Worm (Caenorhabditis elegans) whole organism, young adult: ENCODE results near the gene T21E8.6.

ENCODE experiments used
- C17E4.6 ChIP-seq: fragments of 200-800 bp; sonication (Bioruptor generic); IDR thresholded peaks from 2 replicates; pipeline ENCODE4 v1.3.6; 2022; ENCODE audit warnings: missing genetic modification reagents, missing genetic modification characterization, missing compliant biosample characterization
- F22D6.2 ChIP-seq: sonication (generic microtip); optimal IDR thresholded peaks from 2 replicates; lab custom pipeline; 2016; ENCODE audit warnings: mild to moderate bottlenecking, missing genetic modification characterization, missing compliant biosample characterization
- F57C9.4 ChIP-seq: sonication (generic microtip); optimal IDR thresholded peaks from 2 replicates; lab custom pipeline; 2017; ENCODE audit warnings: mild to moderate bottlenecking, missing genetic modification characterization, missing compliant biosample characterization
- K12H6.12 ChIP-seq: fragments of 200-800 bp; sonication (Bioruptor generic); optimal IDR thresholded peaks from 2 replicates; lab custom pipeline; 2018; ENCODE audit warnings: mild to moderate bottlenecking, missing genetic modification characterization, missing compliant biosample characterization
- Y79H2A.3 ChIP-seq: fragments of 200-800 bp; sonication (Bioruptor generic); conservative IDR thresholded peaks from 2 replicates; pipeline ENCODE4 v1.3.6; 2022; ENCODE audit warnings: missing genetic modification reagents, missing genetic modification characterization, missing compliant biosample characterization
- Y95B8A.8 ChIP-seq: fragments of 200-800 bp; sonication (Bioruptor generic); IDR thresholded peaks from 2 replicates; pipeline ENCODE4 v1.3.6; 2022; ENCODE audit warnings: missing genetic modification reagents, missing genetic modification characterization, missing compliant biosample characterization
- akir-1 ChIP-seq: fragments of 200-800 bp; sonication (Bioruptor generic); optimal IDR thresholded peaks from 2 replicates; lab custom pipeline; 2018; ENCODE audit warnings: mild to moderate bottlenecking, missing genetic modification characterization, moderate library complexity, missing compliant biosample characterization
- aptf-2 ChIP-seq: fragments of 200-800 bp; sonication (Bioruptor generic); conservative IDR thresholded peaks from 2 replicates; pipeline ENCODE4 v1.3.6; 2022; ENCODE audit warnings: missing genetic modification reagents, missing genetic modification characterization, missing compliant biosample characterization
- aptf-3 ChIP-seq: fragments of 200-800 bp; sonication (Bioruptor generic); IDR thresholded peaks from 2 replicates; pipeline ENCODE4 v1.3.6; 2022; ENCODE audit warnings: missing genetic modification characterization, missing compliant biosample characterization
- athp-1 ChIP-seq: sonication (generic microtip); optimal IDR thresholded peaks from 2 replicates; lab custom pipeline; 2017; ENCODE audit warnings: mild to moderate bottlenecking, missing genetic modification characterization, missing compliant biosample characterization
- attf-3 ChIP-seq: fragments of 200-800 bp; sonication (Bioruptor generic); conservative IDR thresholded peaks from 2 replicates; pipeline ENCODE4 v1.3.6; 2022; ENCODE audit warnings: missing genetic modification reagents, missing genetic modification characterization, missing compliant biosample characterization
- cebp-1 ChIP-seq, 2 experiments: fragments of 200-800 bp in 1 of 2; sonication (Bioruptor generic) in 1 of 2; sonication (generic microtip) in 1 of 2; IDR thresholded peaks in 1 of 2; optimal IDR thresholded peaks in 1 of 2; 2 replicates each; pipeline versions ENCODE4 v1.3.6 to Lab custom; 2017 to 2022; ENCODE audit warnings: missing compliant biosample characterization in 2 of 2, missing genetic modification characterization in 2 of 2, mild to moderate bottlenecking in 1 of 2, missing genetic modification reagents in 1 of 2, moderate library complexity in 1 of 2
- chd-7 ChIP-seq: sonication (generic microtip); optimal IDR thresholded peaks from 2 replicates; lab custom pipeline; 2016; ENCODE audit warnings: mild to moderate bottlenecking, missing genetic modification characterization, moderate library complexity, missing compliant biosample characterization
- die-1 ChIP-seq: sonication (generic microtip); optimal IDR thresholded peaks from 2 replicates; lab custom pipeline; 2016; ENCODE audit warnings: missing genotype, mild to moderate bottlenecking, missing genetic modification characterization, missing compliant biosample characterization
- dox-1 ChIP-seq: fragments of 200-800 bp; sonication (Bioruptor generic); IDR thresholded peaks from 2 replicates; pipeline ENCODE4 v1.3.6; 2022; ENCODE audit warnings: missing genetic modification reagents, missing genetic modification characterization, missing compliant biosample characterization
- dpff-1 ChIP-seq: sonication (generic microtip); optimal IDR thresholded peaks from 2 replicates; lab custom pipeline; 2017; ENCODE audit warnings: mild to moderate bottlenecking, missing genetic modification characterization, missing compliant biosample characterization
- egrh-3 ChIP-seq: fragments of 200-800 bp; sonication (Bioruptor generic); IDR thresholded peaks from 2 replicates; pipeline ENCODE4 v1.3.6; 2022; ENCODE audit warnings: missing genetic modification reagents, missing genetic modification characterization, missing compliant biosample characterization
- hlh-12 ChIP-seq: sonication (generic microtip); optimal IDR thresholded peaks from 2 replicates; lab custom pipeline; 2016; ENCODE audit warnings: missing genetic modification characterization, missing compliant biosample characterization
- hlh-26 ChIP-seq: fragments of 200-800 bp; sonication (Bioruptor generic); conservative IDR thresholded peaks from 2 replicates; pipeline ENCODE4 v1.3.6; 2022; ENCODE audit warnings: missing genetic modification reagents, missing genetic modification characterization, missing compliant biosample characterization
- hmg-1.2 ChIP-seq: fragments of 200-800 bp; sonication (Bioruptor generic); IDR thresholded peaks from 2 replicates; pipeline ENCODE4 v1.3.6; 2022; ENCODE audit warnings: missing genetic modification reagents, missing genetic modification characterization, missing compliant biosample characterization
- hmg-20 ChIP-seq: fragments of 200-800 bp; sonication (Bioruptor generic); IDR thresholded peaks from 2 replicates; pipeline ENCODE4 v1.3.6; 2022; ENCODE audit warnings: missing genetic modification reagents, missing genetic modification characterization, missing compliant biosample characterization
- lag-1 ChIP-seq: fragments of 200-800 bp; sonication (Bioruptor generic); IDR thresholded peaks from 2 replicates; pipeline ENCODE4 v1.3.6; 2022; ENCODE audit warnings: missing genetic modification reagents, missing genetic modification characterization, missing compliant biosample characterization
- lin-26 ChIP-seq: fragments of 200-800 bp; sonication (Bioruptor generic); IDR thresholded peaks from 2 replicates; pipeline ENCODE4 v1.3.6; 2022; ENCODE audit warnings: missing genetic modification reagents, missing genetic modification characterization, missing compliant biosample characterization
- lin-40 ChIP-seq: sonication (generic microtip); optimal IDR thresholded peaks from 2 replicates; lab custom pipeline; 2016; ENCODE audit warnings: missing genetic modification characterization, mild to moderate bottlenecking, missing compliant biosample characterization, missing genotype, missing genetic modification reagents
- lin-54 ChIP-seq: fragments of 200-800 bp; sonication (Bioruptor generic); optimal IDR thresholded peaks from 2 replicates; lab custom pipeline; 2018; ENCODE audit warnings: mild to moderate bottlenecking, missing genetic modification characterization, missing compliant biosample characterization
- lsl-1 ChIP-seq: fragments of 200-800 bp; sonication (Bioruptor generic); optimal IDR thresholded peaks from 2 replicates; lab custom pipeline; 2018; ENCODE audit warnings: mild to moderate bottlenecking, missing genetic modification characterization, moderate library complexity, missing compliant biosample characterization
- lsy-27 ChIP-seq: sonication (generic microtip); optimal IDR thresholded peaks from 2 replicates; lab custom pipeline; 2017; ENCODE audit warnings: missing genetic modification characterization, mild to moderate bottlenecking, missing compliant biosample characterization, antibody characterized with exemption, missing genotype, borderline replicate concordance; ENCODE audit not compliant: insufficient read depth
- madf-10 ChIP-seq: sonication (generic microtip); optimal IDR thresholded peaks from 2 replicates; lab custom pipeline; 2016; ENCODE audit warnings: mild to moderate bottlenecking, missing genetic modification characterization, missing compliant biosample characterization
- madf-8 ChIP-seq: fragments of 200-800 bp; sonication (Bioruptor generic); conservative IDR thresholded peaks from 2 replicates; pipeline ENCODE4 v1.3.6; 2022; ENCODE audit warnings: missing genetic modification reagents, missing genetic modification characterization, missing compliant biosample characterization
- mel-28 ChIP-seq: sonication (generic microtip); optimal IDR thresholded peaks from 2 replicates; lab custom pipeline; 2016; ENCODE audit warnings: borderline replicate concordance, mild to moderate bottlenecking, missing genetic modification characterization, missing compliant biosample characterization
- mxl-1 ChIP-seq: sonication (generic microtip); optimal IDR thresholded peaks from 2 replicates; lab custom pipeline; 2016; ENCODE audit warnings: missing genetic modification characterization, missing compliant biosample characterization
- nhr-179 ChIP-seq: sonication (generic microtip); optimal IDR thresholded peaks from 2 replicates; lab custom pipeline; 2016; ENCODE audit warnings: mild to moderate bottlenecking, missing genetic modification characterization, missing compliant biosample characterization
- nhr-27 ChIP-seq: fragments of 200-800 bp; sonication (Bioruptor generic); optimal IDR thresholded peaks from 2 replicates; lab custom pipeline; 2018; ENCODE audit warnings: mild to moderate bottlenecking, missing genetic modification characterization, moderate library complexity, missing compliant biosample characterization
- nhr-80 ChIP-seq: sonication (generic microtip); optimal IDR thresholded peaks from 2 replicates; lab custom pipeline; 2016; ENCODE audit warnings: missing genetic modification characterization, missing compliant biosample characterization
- nhr-90 ChIP-seq: sonication (generic microtip); optimal IDR thresholded peaks from 2 replicates; lab custom pipeline; 2016; ENCODE audit warnings: missing genotype, mild to moderate bottlenecking, missing genetic modification characterization, missing compliant biosample characterization
- repo-1 ChIP-seq: sonication (generic microtip); optimal IDR thresholded peaks from 2 replicates; lab custom pipeline; 2017; ENCODE audit warnings: mild to moderate bottlenecking, missing genetic modification characterization, missing compliant biosample characterization
- rpc-1 ChIP-seq, 2 experiments: fragments of 150-350 bp in 1 of 2; sonication (generic microtip) in 1 of 2; optimal IDR thresholded peaks; 2 replicates each; lab custom pipeline; 2014 to 2018; ENCODE audit warnings: missing biosample characterization in 1 of 2, missing genetic modification characterization in 1 of 2, missing genetic modification reagents in 1 of 2, missing genotype in 1 of 2
- sdz-38 ChIP-seq: sonication (generic microtip); optimal IDR thresholded peaks from 2 replicates; lab custom pipeline; 2016; ENCODE audit warnings: missing genotype, missing genetic modification characterization, missing compliant biosample characterization
- snpc-3.4 ChIP-seq: sonication (generic microtip); optimal IDR thresholded peaks from 2 replicates; lab custom pipeline; 2017; ENCODE audit warnings: missing genetic modification characterization, mild to moderate bottlenecking, missing compliant biosample characterization, antibody characterized with exemption, moderate library complexity, missing genotype, missing genetic modification reagents
- tlf-1 ChIP-seq: fragments of 200-800 bp; sonication (Bioruptor generic); optimal IDR thresholded peaks from 2 replicates; lab custom pipeline; 2018; ENCODE audit warnings: mild to moderate bottlenecking, missing genetic modification characterization, missing compliant biosample characterization
- unc-130 ChIP-seq: sonication (generic microtip); optimal IDR thresholded peaks from 2 replicates; lab custom pipeline; 2016; ENCODE audit warnings: missing genetic modification reagents, missing genetic modification characterization, missing compliant biosample characterization
- zfh-2 ChIP-seq: fragments of 200-800 bp; sonication (Bioruptor generic); conservative IDR thresholded peaks from 2 replicates; pipeline ENCODE4 v1.3.6; 2022; ENCODE audit warnings: missing genetic modification reagents, missing genetic modification characterization, missing compliant biosample characterization
- zim-3 ChIP-seq: sonication (generic microtip); optimal IDR thresholded peaks from 2 replicates; lab custom pipeline; 2017; ENCODE audit warnings: mild to moderate bottlenecking, missing genetic modification characterization, moderate library complexity, missing compliant biosample characterization
- ztf-25 ChIP-seq: fragments of 200-800 bp; sonication (Bioruptor generic); IDR thresholded peaks from 2 replicates; pipeline ENCODE4 v1.3.6; 2022; ENCODE audit warnings: missing genetic modification reagents, missing genetic modification characterization, missing compliant biosample characterization
- ztf-26 ChIP-seq: sonication (generic microtip); optimal IDR thresholded peaks from 2 replicates; lab custom pipeline; 2017; ENCODE audit warnings: missing genetic modification characterization, missing compliant biosample characterization

Gene T21E8.6

ce11 chrX:10861673-10862072 lies 20.4 kb upstream of the T21E8.6 start:
- TF ChIP-seq Y79H2A.3 (GFP tag; lab: Robert Waterston, UW) (no peak), lin-26 (GFP tag; lab: Robert Waterston, UW) (no peak), aptf-2 (GFP tag; lab: Robert Waterston, UW) (no peak), dpff-1 (no peak), chd-7 (tag; lab: Kevin White, UChicago) (no peak), attf-3 (GFP tag; lab: Robert Waterston, UW) (no peak), nhr-90 (tag; lab: Kevin White, UChicago) (no peak), madf-10 (tag; lab: Kevin White, UChicago) (no peak), ztf-26 (no peak), K12H6.12 (tag; lab: Kevin White, UChicago) (no peak), F57C9.4 (tag; lab: Kevin White, UChicago) (no peak), hmg-1.2 (GFP tag; lab: Robert Waterston, UW) (no peak), lsy-27 (tag; lab: Kevin White, UChicago) (no peak), tlf-1 (GFP tag; lab: Kevin White, UChicago) (no peak), lag-1 (GFP tag; lab: Robert Waterston, UW) (no peak), athp-1 (tag; lab: Kevin White, UChicago) (no peak), akir-1 (GFP tag; lab: Kevin White, UChicago) (no peak), rpc-1 (optimal IDR thresholded peaks at IDR 0.05; lab: Kevin White, UChicago) (no peak), rpc-1 (tag; optimal IDR thresholded peaks at IDR 0.05; lab: Kevin White, UChicago) (no peak), egrh-3 (GFP tag; lab: Robert Waterston, UW) (no peak)

- TF ChIP-seq die-1 (tag; lab: Kevin White, UChicago) (no peak), repo-1 (tag; lab: Kevin White, UChicago) (no peak), zfh-2 (GFP tag; lab: Robert Waterston, UW) (no peak), F22D6.2 (tag; lab: Kevin White, UChicago) (no peak), sdz-38 (no peak), mel-28 (tag; lab: Kevin White, UChicago) (no peak), Y95B8A.8 (GFP tag; lab: Robert Waterston, UW) (no peak), hlh-26 (GFP tag; lab: Robert Waterston, UW) (no peak), snpc-3.4 (tag; lab: Kevin White, UChicago) (no peak), madf-8 (GFP tag; lab: Robert Waterston, UW) (no peak), aptf-3 (GFP tag; lab: Robert Waterston, UW) (no peak), nhr-179 (tag; lab: Kevin White, UChicago) (no peak), hmg-20 (no peak)
Observed at ce11 chrX:10862582-10862981, 19.5 kb upstream of the T21E8.6 start.

DNA sequence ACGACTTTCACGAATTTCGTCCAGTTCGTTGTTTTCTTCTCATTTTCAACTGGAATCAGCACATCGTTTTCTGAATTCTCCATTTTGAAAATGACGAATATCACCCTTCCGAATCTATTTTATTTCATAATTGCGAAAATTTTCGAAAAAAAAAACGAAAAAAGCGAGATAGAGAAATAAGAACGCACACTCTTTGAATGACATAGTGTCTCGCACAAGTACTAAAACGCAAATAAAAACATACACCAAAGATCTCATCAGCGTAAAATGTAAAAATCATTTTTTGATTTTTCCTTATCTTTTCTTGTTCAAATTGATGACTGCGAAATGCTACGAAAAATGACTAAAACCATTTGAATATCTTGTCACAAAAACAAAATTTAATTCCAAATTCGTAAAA lies 17.8 kb upstream of the T21E8.6 start, which contains the start of gene pgp-8:
Gene pgp-8 (minus strand): TSS at position 101 of the 400 bp plus-strand sequence.
- TF ChIP-seq dox-1 (GFP tag; lab: Robert Waterston, UW) (no peak), lsl-1 (GFP tag; lab: Kevin White, UChicago) (no peak), nhr-80 (peak; percentile 12)

DNA sequence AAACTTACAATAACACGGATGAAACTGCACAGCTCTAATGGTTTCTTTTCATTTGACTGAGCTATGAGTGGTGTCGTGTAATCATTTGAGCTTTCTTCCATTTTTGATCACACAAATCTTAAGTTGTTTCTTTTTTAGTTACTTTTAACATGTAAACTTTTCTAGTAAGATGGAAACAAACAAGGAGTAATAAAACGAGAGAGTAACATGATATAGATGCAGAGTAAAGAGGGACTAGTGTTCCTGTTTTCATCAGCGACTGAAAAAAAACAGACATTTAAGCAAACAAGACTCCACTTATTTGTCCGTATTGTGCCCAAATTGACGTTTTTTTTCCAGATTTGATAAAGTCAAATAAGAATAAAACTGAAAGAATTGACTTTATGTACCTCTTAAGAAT lies 11.9 kb upstream of the T21E8.6 start, which contains the start of gene pgp-7:
Gene pgp-7 (minus strand): TSS at position 101 of the 400 bp plus-strand sequence.
- TF ChIP-seq cebp-1 (GFP tag; IDR thresholded peaks at IDR 0.05; lab: Robert Waterston, UW) (no peak), cebp-1 (tag; optimal IDR thresholded peaks at IDR 0.05; lab: Kevin White, UChicago) (no peak), mxl-1 (tag; lab: Kevin White, UChicago) (no peak), lin-54 (no peak), hlh-12 (tag; lab: Kevin White, UChicago) (no peak), unc-130 (GFP tag; lab: Kevin White, UChicago) (no peak), dpff-1 (no peak), zim-3 (tag; lab: Kevin White, UChicago) (no peak), F57C9.4 (tag; lab: Kevin White, UChicago) (no peak), ztf-25 (GFP tag; lab: Robert Waterston, UW) (no peak), C17E4.6 (GFP tag; lab: Robert Waterston, UW) (no peak), lin-40 (tag; lab: Kevin White, UChicago) (no peak), hmg-1.2 (GFP tag; lab: Robert Waterston, UW) (no peak), nhr-27 (tag; lab: Kevin White, UChicago) (no peak)
